Fruit fly (Drosophila melanogaster) whole organism, wandering third instar larva: ENCODE data around the gene Taf11.

ENCODE experiments used
- CG32264 ChIP-seq: fragments of 200-800 bp; sonication (Bioruptor generic); optimal IDR thresholded peaks from 2 replicates; lab custom pipeline; 2016; ENCODE audit warnings: missing biosample characterization, missing genetic modification characterization
- br ChIP-seq: fragments of 200-800 bp; sonication (Bioruptor generic); optimal IDR thresholded peaks from 2 replicates; lab custom pipeline; 2016; ENCODE audit warnings: missing biosample characterization, missing genetic modification characterization
- ey ChIP-seq: fragments of 200-800 bp; sonication (Bioruptor generic); optimal IDR thresholded peaks from 2 replicates; lab custom pipeline; 2016; ENCODE audit warnings: missing biosample characterization, missing genetic modification characterization
- pan ChIP-seq: fragments of >200 bp; optimal IDR thresholded peaks from 2 replicates; lab custom pipeline; 2017
- psq ChIP-seq: fragments of 200-800 bp; sonication (Bioruptor generic); optimal IDR thresholded peaks from 3 replicates; lab custom pipeline; 2017; ENCODE audit warnings: missing biosample characterization, mild to moderate bottlenecking, missing genetic modification characterization, moderate library complexity
- sage ChIP-seq: fragments of 200-800 bp; sonication (Bioruptor generic); optimal IDR thresholded peaks from 2 replicates; lab custom pipeline; 2016; ENCODE audit warnings: missing biosample characterization, mild to moderate bottlenecking, missing genetic modification characterization

- TF ChIP-seq ey (no peak), pan (lab: Kevin White, UChicago) (no peak), br (GFP tag; lab: Kevin White, UChicago) (no peak), CG32264 (GFP tag; lab: Kevin White, UChicago) (no peak), sage (GFP tag; lab: Kevin White, UChicago) (no peak), psq (no peak)
These were observed 27.5 kb upstream of the Taf11 start, which contains the start of gene CG4036 for dm6 chr2L:9790535-9790992.
